Worm (Caenorhabditis elegans) whole organism, young adult: ENCODE results near the gene C34H4.5.

ENCODE experiments used
- B0336.3 ChIP-seq: fragments of 200-800 bp; sonication (Bioruptor generic); IDR thresholded peaks from 2 replicates; pipeline ENCODE4 v1.3.6; 2022; ENCODE audit warnings: missing genetic modification characterization, missing compliant biosample characterization
- F33H1.4 ChIP-seq: fragments of 200-800 bp; sonication (Bioruptor generic); IDR thresholded peaks from 2 replicates; pipeline ENCODE4 v1.3.6; 2022; ENCODE audit warnings: missing genetic modification reagents, missing genetic modification characterization, missing compliant biosample characterization
- T07F8.4 ChIP-seq: sonication (generic microtip); optimal IDR thresholded peaks from 2 replicates; lab custom pipeline; 2016; ENCODE audit warnings: mild to moderate bottlenecking, missing genetic modification characterization, moderate library complexity, missing compliant biosample characterization
- Y53G8AR.9 ChIP-seq: fragments of 200-800 bp; sonication (Bioruptor generic); conservative IDR thresholded peaks from 2 replicates; pipeline ENCODE4 v1.3.6; 2022; ENCODE audit warnings: missing genetic modification reagents, missing genetic modification characterization, missing compliant biosample characterization
- Y67H2A.10 ChIP-seq: fragments of 200-800 bp; sonication (Bioruptor generic); conservative IDR thresholded peaks from 2 replicates; pipeline ENCODE4 v1.3.6; 2022; ENCODE audit warnings: missing genetic modification reagents, missing genetic modification characterization, missing compliant biosample characterization
- Y79H2A.3 ChIP-seq: fragments of 200-800 bp; sonication (Bioruptor generic); conservative IDR thresholded peaks from 2 replicates; pipeline ENCODE4 v1.3.6; 2022; ENCODE audit warnings: missing genetic modification reagents, missing genetic modification characterization, missing compliant biosample characterization
- ZK185.1 ChIP-seq: sonication (generic microtip); optimal IDR thresholded peaks from 2 replicates; lab custom pipeline; 2016; ENCODE audit warnings: mild to moderate bottlenecking, missing genetic modification characterization, missing compliant biosample characterization; ENCODE audit not compliant: poor library complexity, severe bottlenecking
- attf-3 ChIP-seq: fragments of 200-800 bp; sonication (Bioruptor generic); conservative IDR thresholded peaks from 2 replicates; pipeline ENCODE4 v1.3.6; 2022; ENCODE audit warnings: missing genetic modification reagents, missing genetic modification characterization, missing compliant biosample characterization
- attf-5 ChIP-seq: fragments of 200-800 bp; sonication (Bioruptor generic); optimal IDR thresholded peaks from 2 replicates; lab custom pipeline; 2018; ENCODE audit warnings: mild to moderate bottlenecking, missing genetic modification characterization, missing compliant biosample characterization
- cebp-1 ChIP-seq, 2 experiments: fragments of 200-800 bp in 1 of 2; sonication (Bioruptor generic) in 1 of 2; sonication (generic microtip) in 1 of 2; IDR thresholded peaks in 1 of 2; optimal IDR thresholded peaks in 1 of 2; 2 replicates each; pipeline versions ENCODE4 v1.3.6 to Lab custom; 2017 to 2022; ENCODE audit warnings: missing compliant biosample characterization in 2 of 2, missing genetic modification characterization in 2 of 2, mild to moderate bottlenecking in 1 of 2, missing genetic modification reagents in 1 of 2, moderate library complexity in 1 of 2
- ceh-100 ChIP-seq: fragments of 200-800 bp; sonication (Bioruptor generic); IDR thresholded peaks from 2 replicates; pipeline ENCODE4 v1.3.6; 2022; ENCODE audit warnings: missing genetic modification reagents, missing genetic modification characterization, missing compliant biosample characterization
- chd-7 ChIP-seq: sonication (generic microtip); optimal IDR thresholded peaks from 2 replicates; lab custom pipeline; 2016; ENCODE audit warnings: mild to moderate bottlenecking, missing genetic modification characterization, moderate library complexity, missing compliant biosample characterization
- die-1 ChIP-seq: sonication (generic microtip); optimal IDR thresholded peaks from 2 replicates; lab custom pipeline; 2016; ENCODE audit warnings: missing genotype, mild to moderate bottlenecking, missing genetic modification characterization, missing compliant biosample characterization
- dox-1 ChIP-seq: fragments of 200-800 bp; sonication (Bioruptor generic); IDR thresholded peaks from 2 replicates; pipeline ENCODE4 v1.3.6; 2022; ENCODE audit warnings: missing genetic modification reagents, missing genetic modification characterization, missing compliant biosample characterization
- gei-17 ChIP-seq: fragments of 200-800 bp; sonication (Bioruptor generic); optimal IDR thresholded peaks from 2 replicates; lab custom pipeline; 2018; ENCODE audit warnings: mild to moderate bottlenecking, missing genetic modification characterization, missing compliant biosample characterization
- let-607 ChIP-seq, 2 experiments: fragments of 200-800 bp in 1 of 2; sonication (Bioruptor generic) in 1 of 2; sonication (generic microtip) in 1 of 2; optimal IDR thresholded peaks; 2 replicates each; lab custom pipeline; 2016 to 2018; ENCODE audit warnings: mild to moderate bottlenecking in 2 of 2, missing compliant biosample characterization in 2 of 2, missing genetic modification characterization in 2 of 2, moderate library complexity in 2 of 2, missing genotype in 1 of 2
- lin-35 ChIP-seq, 3 experiments: fragments of 150-350 bp in 2 of 3; sonication (generic microtip) in 1 of 3; optimal IDR thresholded peaks; 2 replicates each; lab custom pipeline; 2014 to 2018; ENCODE audit warnings: missing biosample characterization in 3 of 3, missing genetic modification characterization in 3 of 3, missing genetic modification reagents in 3 of 3
- lin-40 ChIP-seq: sonication (generic microtip); optimal IDR thresholded peaks from 2 replicates; lab custom pipeline; 2016; ENCODE audit warnings: missing genetic modification characterization, mild to moderate bottlenecking, missing compliant biosample characterization, missing genotype, missing genetic modification reagents
- lin-54 ChIP-seq: fragments of 200-800 bp; sonication (Bioruptor generic); optimal IDR thresholded peaks from 2 replicates; lab custom pipeline; 2018; ENCODE audit warnings: mild to moderate bottlenecking, missing genetic modification characterization, missing compliant biosample characterization
- lsl-1 ChIP-seq: fragments of 200-800 bp; sonication (Bioruptor generic); optimal IDR thresholded peaks from 2 replicates; lab custom pipeline; 2018; ENCODE audit warnings: mild to moderate bottlenecking, missing genetic modification characterization, moderate library complexity, missing compliant biosample characterization
- madf-6 ChIP-seq: fragments of 200-800 bp; sonication (Bioruptor generic); IDR thresholded peaks from 2 replicates; pipeline ENCODE4 v1.3.6; 2022; ENCODE audit warnings: missing genetic modification reagents, missing genetic modification characterization, missing compliant biosample characterization
- madf-8 ChIP-seq: fragments of 200-800 bp; sonication (Bioruptor generic); conservative IDR thresholded peaks from 2 replicates; pipeline ENCODE4 v1.3.6; 2022; ENCODE audit warnings: missing genetic modification reagents, missing genetic modification characterization, missing compliant biosample characterization
- mcd-1 ChIP-seq: fragments of 200-800 bp; sonication (Bioruptor generic); IDR thresholded peaks from 2 replicates; pipeline ENCODE4 v1.3.6; 2022; ENCODE audit warnings: missing genetic modification reagents, missing genetic modification characterization, missing compliant biosample characterization
- nfya-1 ChIP-seq: sonication (generic microtip); optimal IDR thresholded peaks from 2 replicates; lab custom pipeline; 2017; ENCODE audit warnings: antibody characterized with exemption, missing compliant biosample characterization, missing genetic modification characterization, borderline replicate concordance; ENCODE audit not compliant: insufficient read depth
- nfyb-1 ChIP-seq: fragments of 200-800 bp; sonication (Bioruptor generic); IDR thresholded peaks from 2 replicates; pipeline ENCODE4 v1.3.6; 2022; ENCODE audit warnings: missing genetic modification reagents, missing genetic modification characterization, missing compliant biosample characterization
- nhr-80 ChIP-seq: sonication (generic microtip); optimal IDR thresholded peaks from 2 replicates; lab custom pipeline; 2016; ENCODE audit warnings: missing genetic modification characterization, missing compliant biosample characterization
- pbrm-1 ChIP-seq: fragments of 200-800 bp; sonication (Bioruptor generic); IDR thresholded peaks from 2 replicates; pipeline ENCODE4 v1.3.6; 2022; ENCODE audit warnings: missing genetic modification reagents, missing genetic modification characterization, missing compliant biosample characterization
- rcor-1 ChIP-seq: fragments of 200-800 bp; sonication (Bioruptor generic); IDR thresholded peaks from 2 replicates; pipeline ENCODE4 v1.3.6; 2022; ENCODE audit warnings: missing genetic modification reagents, missing genetic modification characterization, missing compliant biosample characterization
- repo-1 ChIP-seq: sonication (generic microtip); optimal IDR thresholded peaks from 2 replicates; lab custom pipeline; 2017; ENCODE audit warnings: mild to moderate bottlenecking, missing genetic modification characterization, missing compliant biosample characterization
- sdz-38 ChIP-seq: sonication (generic microtip); optimal IDR thresholded peaks from 2 replicates; lab custom pipeline; 2016; ENCODE audit warnings: missing genotype, missing genetic modification characterization, missing compliant biosample characterization
- snpc-4 ChIP-seq, 5 experiments: fragments of 150-350 bp in 1 of 5; sonication (generic microtip) in 4 of 5; optimal IDR thresholded peaks; 2 replicates each; lab custom pipeline; 2014 to 2018; ENCODE audit warnings: missing genetic modification characterization in 5 of 5, missing biosample characterization in 3 of 5, antibody characterized with exemption in 2 of 5, mild to moderate bottlenecking in 2 of 5, missing compliant biosample characterization in 2 of 5, missing genotype in 2 of 5, moderate library complexity in 2 of 5, missing genetic modification reagents in 1 of 5
- xnd-1 ChIP-seq: sonication (generic microtip); optimal IDR thresholded peaks from 2 replicates; lab custom pipeline; 2016; ENCODE audit warnings: missing genotype, missing genetic modification reagents, missing genetic modification characterization, missing compliant biosample characterization
- ztf-18 ChIP-seq: sonication (generic microtip); optimal IDR thresholded peaks from 2 replicates; lab custom pipeline; 2016; ENCODE audit warnings: missing genotype, mild to moderate bottlenecking, missing genetic modification characterization, missing compliant biosample characterization
- ztf-25 ChIP-seq: fragments of 200-800 bp; sonication (Bioruptor generic); IDR thresholded peaks from 2 replicates; pipeline ENCODE4 v1.3.6; 2022; ENCODE audit warnings: missing genetic modification reagents, missing genetic modification characterization, missing compliant biosample characterization
- ztf-28 ChIP-seq: fragments of 200-800 bp; sonication (Bioruptor generic); IDR thresholded peaks from 2 replicates; pipeline ENCODE4 v1.3.6; 2022; ENCODE audit warnings: missing genetic modification reagents, missing genetic modification characterization, missing compliant biosample characterization

The C34H4.5 gene

DNA sequence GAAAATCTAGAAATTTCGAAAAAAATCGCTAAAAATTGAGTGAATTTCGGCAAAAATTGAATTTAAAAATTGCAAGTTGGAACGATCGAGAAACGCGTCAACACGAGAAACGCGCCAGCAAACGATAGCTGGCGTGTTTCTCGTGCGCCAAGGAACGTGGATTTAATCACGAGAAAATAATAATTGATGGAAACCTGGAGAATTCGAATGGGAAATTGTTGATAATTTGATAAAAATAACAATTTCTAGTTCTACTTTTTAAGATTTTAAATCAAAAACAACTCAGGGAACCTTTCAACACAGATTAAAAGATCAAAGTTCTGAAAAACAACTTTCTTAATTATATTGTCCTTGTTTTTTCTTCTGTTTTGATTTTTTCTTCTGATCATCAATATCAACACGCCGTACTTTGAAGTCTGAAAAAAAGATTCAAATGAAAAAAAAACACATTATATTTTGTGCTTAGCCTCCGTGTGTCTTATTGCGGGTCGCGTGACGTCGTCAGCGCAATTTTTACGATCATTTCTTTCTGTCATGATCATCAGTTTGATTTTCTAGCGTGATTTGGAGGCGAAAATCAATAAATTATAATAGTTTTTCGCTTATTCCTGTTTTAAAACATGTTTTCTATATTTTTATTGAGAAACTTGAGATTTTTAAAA is 53.9 kb downstream of the C34H4.5 start, which contains the start of gene npp-20:
npp-20 (minus strand) TSS at position 6 of the 662 bp plus-strand sequence.
- TF ChIP-seq Y67H2A.10 (no peak), F33H1.4 (GFP tag; lab: Robert Waterston, UW) (peak; percentile 54), ztf-25 (GFP tag; lab: Robert Waterston, UW) (no peak), ceh-100 (GFP tag; lab: Robert Waterston, UW) (no peak), rcor-1 (peak; percentile 50; the same call in 1 of the 2 replicates), chd-7 (tag; lab: Kevin White, UChicago) (no peak), lin-54 (peak; percentile 47), lsl-1 (GFP tag; lab: Kevin White, UChicago) (peak; percentile 29), Y79H2A.3 (no peak), snpc-4 (GFP tag; optimal IDR thresholded peaks at IDR 0.05; lab: Kevin White, UChicago) (no peak), snpc-4 (tag; optimal IDR thresholded peaks at IDR 0.05; lab: Kevin White, UChicago) (peak in 3 of 4 experiments; percentile 19 to 44 (median 34)), cebp-1 (GFP tag; IDR thresholded peaks at IDR 0.05; lab: Robert Waterston, UW) (no peak), cebp-1 (tag; optimal IDR thresholded peaks at IDR 0.05; lab: Kevin White, UChicago) (peak; percentile 52), nfya-1 (tag; lab: Kevin White, UChicago) (no peak), repo-1 (tag; lab: Kevin White, UChicago) (no peak), Y53G8AR.9 (GFP tag; lab: Robert Waterston, UW) (peak; percentile 42), attf-3 (GFP tag; lab: Robert Waterston, UW) (no peak), gei-17 (GFP tag; lab: Kevin White, UChicago) (no peak), mcd-1 (GFP tag; lab: Robert Waterston, UW) (peak; percentile 76), ztf-28 (GFP tag; lab: Robert Waterston, UW) (no peak), die-1 (tag; lab: Kevin White, UChicago) (no peak), madf-8 (GFP tag; lab: Robert Waterston, UW) (peak; percentile 16; the same call in 1 of the 2 replicates), madf-6 (GFP tag; lab: Robert Waterston, UW) (peak; percentile 65), let-607 (tag; optimal IDR thresholded peaks at IDR 0.05; lab: Kevin White, UChicago) (peak; percentile 8 to 15), lin-40 (tag; lab: Kevin White, UChicago) (peak; percentile 79), nfyb-1 (GFP tag; lab: Robert Waterston, UW) (peak; percentile 59; the same call in 1 of the 2 replicates), B0336.3 (GFP tag; lab: Robert Waterston, UW) (peak; percentile 49), dox-1 (GFP tag; lab: Robert Waterston, UW) (0 out of 2 replicates have a peak, but pooled peaks have one; percentile 32), ZK185.1 (tag; lab: Kevin White, UChicago) (peak; percentile 51), xnd-1 (tag; lab: Kevin White, UChicago) (peak; percentile 60), sdz-38 (tag; lab: Kevin White, UChicago) (no peak), T07F8.4 (tag; lab: Kevin White, UChicago) (no peak), nhr-80 (tag; lab: Kevin White, UChicago) (peak; percentile 26), ztf-18 (tag; lab: Kevin White, UChicago) (peak; percentile 95), attf-5 (GFP tag; lab: Kevin White, UChicago) (peak; percentile 0), lin-35 (GFP tag; optimal IDR thresholded peaks at IDR 0.05; lab: Kevin White, UChicago) (peak in 1 of 3 experiments; percentile 67), pbrm-1 (GFP tag; lab: Robert Waterston, UW) (peak; percentile 48; the same call in 1 of the 2 replicates)
